Fruit fly (Drosophila melanogaster) Kc167 (cell line): Measurements from ENCODE around the gene CG14856.

ENCODE experiments used
- Myc ChIP-seq: fragments of >200 bp; optimal IDR thresholded peaks from 2 replicates; lab custom pipeline; 2017; ENCODE audit warnings: missing external identifiers
- Sin3A ChIP-seq: fragments of >200 bp; optimal IDR thresholded peaks from 2 replicates; lab custom pipeline; 2018; ENCODE audit warnings: missing external identifiers
- h ChIP-seq: fragments of >200 bp; optimal IDR thresholded peaks from 3 replicates; lab custom pipeline; 2018; ENCODE audit warnings: missing external identifiers
- insv ChIP-seq: fragments of >200 bp; optimal IDR thresholded peaks from 3 replicates; lab custom pipeline; 2018; ENCODE audit warnings: missing external identifiers
- psq ChIP-seq: fragments of >200 bp; optimal IDR thresholded peaks from 2 replicates; lab custom pipeline; 2017; ENCODE audit warnings: missing external identifiers
- ttk ChIP-seq: sonication (Bioruptor generic); optimal IDR thresholded peaks from 2 replicates; lab custom pipeline; 2017; ENCODE audit warnings: missing external identifiers

The CG14856 gene

DNA sequence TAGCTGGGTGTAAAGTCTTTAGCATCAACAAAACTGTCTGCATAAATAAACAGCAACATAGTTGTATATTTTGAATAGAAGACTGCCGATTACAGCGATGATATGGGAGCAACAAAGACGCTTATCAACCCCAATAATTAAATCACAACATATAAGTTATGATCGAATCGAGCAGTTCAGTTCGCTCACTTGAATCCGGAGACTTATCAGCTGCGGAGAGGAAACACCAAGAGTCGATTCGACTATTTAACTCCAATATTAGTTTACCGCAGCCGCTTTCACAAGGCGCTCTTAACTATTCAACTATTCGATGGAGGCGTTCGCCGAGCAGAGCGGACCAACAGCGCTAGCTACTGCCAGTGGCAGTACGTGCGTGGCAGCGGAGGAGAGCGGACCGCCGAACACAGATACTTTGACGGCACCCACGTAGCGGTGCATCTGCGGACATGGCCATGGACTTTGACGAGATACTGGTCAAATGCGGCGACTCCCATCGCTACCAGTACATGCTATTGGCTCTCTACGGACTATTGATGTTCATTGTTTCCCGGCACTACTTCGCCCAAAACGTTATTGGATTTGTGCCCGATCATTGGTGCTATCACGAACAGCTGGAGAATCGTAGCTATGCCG, at the start of gene CG14856:
TSS of gene CG14856 (plus strand) at position 361 of the 633 bp plus-strand sequence.
- TF ChIP-seq ttk (no peak), h (lab: Kevin White, UChicago) (no peak), Myc (lab: Kevin White, UChicago) (no peak)

DNA sequence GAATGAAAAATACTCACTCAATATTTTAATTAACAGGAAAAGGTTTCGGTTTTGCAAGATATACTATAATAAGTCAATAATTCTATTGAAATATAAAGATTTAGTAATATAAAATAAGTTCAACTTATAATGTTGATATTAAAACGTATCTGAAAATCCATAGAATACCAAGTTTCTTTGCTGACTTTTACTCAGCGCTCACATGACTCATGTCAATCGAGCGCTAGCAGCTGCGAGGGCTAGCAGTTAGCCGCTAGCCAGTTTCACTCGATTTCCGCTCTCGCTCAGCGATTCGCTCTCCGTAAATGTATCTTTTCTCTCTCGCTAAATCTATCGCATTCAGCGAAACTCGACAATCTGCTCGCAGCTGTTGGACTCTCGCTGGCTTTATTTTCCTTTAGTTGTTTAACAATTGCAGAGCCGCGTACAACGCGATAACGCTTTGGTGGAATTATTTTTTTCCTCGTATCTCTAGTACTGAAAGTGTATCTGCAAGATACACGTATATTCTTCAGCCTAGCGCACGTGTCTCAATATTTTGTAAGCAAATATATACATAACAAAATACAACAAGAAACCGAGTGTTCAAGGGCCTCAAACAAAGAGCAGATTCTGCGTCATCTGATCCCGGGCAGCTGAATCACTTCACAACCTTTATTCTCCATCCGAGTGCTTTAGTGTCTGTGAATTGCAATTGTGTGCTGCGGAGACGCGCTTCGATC, 49.5 kb upstream of the CG14856 start:
- TF ChIP-seq h (lab: Kevin White, UChicago), result no peak
- no peak for TF ChIP-seq psq (lab: Kevin White, UChicago)
- TF ChIP-seq insv, result no peak
- TF ChIP-seq Sin3A (lab: Kevin White, UChicago), result no peak
- no peak for TF ChIP-seq Myc (lab: Kevin White, UChicago)
- TF ChIP-seq ttk, result no peak

DNA sequence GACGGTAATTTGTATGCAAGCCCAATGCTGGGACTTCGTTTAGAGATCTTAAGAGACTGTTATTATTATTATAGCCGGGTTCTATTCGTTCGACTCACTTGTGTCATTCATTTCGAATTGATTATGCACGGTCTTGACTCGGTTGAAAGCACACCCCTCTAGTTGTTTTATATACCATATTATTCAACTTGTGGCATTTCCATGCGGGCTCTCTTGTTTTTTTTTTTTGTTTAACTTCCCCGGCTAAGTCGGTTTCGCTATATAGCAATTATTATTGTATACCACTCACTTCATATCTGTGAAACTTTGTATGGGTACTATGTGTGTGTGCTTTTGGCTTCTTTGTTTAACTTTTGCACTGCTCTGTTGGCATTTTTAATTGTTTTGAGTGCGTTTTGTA, 47.8 kb upstream of the CG14856 start, which contains the start of gene smp-30:
TSS of gene smp-30 (minus strand) at position 224 of the 400 bp plus-strand sequence.
- TF ChIP-seq insv (no peak), Sin3A (lab: Kevin White, UChicago) (no peak), ttk (no peak), psq (lab: Kevin White, UChicago) (no peak)

DNA sequence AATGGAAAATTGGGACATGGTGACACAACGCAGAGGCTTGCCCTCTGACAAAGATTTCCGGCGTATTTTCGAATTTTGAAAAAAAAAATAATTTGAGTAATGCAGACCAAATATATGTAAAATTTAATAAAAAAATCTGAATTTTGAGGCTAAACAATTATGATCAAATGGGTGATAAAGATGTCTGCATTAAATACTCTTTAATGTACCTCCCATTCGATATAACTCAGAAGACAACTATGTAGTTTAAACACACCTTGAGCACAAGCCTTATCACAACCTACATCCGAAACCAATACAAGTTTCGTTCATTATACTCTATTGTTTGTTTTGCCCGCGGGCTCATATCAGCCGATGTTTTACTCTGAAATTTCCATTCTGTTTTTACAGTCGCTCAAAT, 44.4 kb upstream of the CG14856 start, which contains the start of gene CG7362:
TSS of gene CG7362 (minus strand) at position 101 of the 400 bp plus-strand sequence.
- TF ChIP-seq ttk (no peak), h (lab: Kevin White, UChicago) (no peak), Sin3A (lab: Kevin White, UChicago) (no peak), Myc (lab: Kevin White, UChicago) (no peak), insv (no peak)

DNA sequence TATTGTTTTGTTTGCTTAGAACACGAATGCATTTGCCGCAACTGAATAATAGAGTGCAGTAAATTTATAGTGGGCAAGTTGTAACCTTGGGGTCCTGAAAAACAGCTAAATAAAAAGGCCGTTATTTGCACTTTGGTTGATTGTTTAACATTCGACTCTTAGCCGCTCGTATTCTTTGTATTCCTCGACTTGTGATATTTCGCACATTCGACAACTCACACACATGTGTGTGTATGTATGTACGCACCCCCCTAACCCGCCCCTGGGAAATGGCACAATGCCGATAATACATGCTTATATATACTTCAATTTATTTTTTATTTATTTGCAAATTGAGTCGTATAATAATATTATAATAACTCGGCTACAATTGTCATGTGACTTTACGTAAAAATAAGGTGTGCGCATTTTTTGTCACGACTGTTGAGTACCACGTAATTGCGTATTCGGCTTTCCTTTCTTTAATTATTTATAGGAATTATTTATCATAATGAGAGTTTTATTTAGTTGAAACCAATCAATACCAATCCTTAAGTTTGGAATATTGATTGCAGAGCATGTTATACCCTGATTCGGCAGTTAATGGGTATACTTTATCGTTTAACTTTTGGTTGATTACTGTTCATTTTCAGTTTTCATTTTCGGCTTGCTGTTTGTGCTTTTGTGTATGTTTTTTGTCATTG, 43.8 kb upstream of the CG14856 start:
- TF ChIP-seq psq (lab: Kevin White, UChicago) (no peak), Myc (lab: Kevin White, UChicago) (no peak), ttk (no peak), insv (no peak), Sin3A (lab: Kevin White, UChicago) (no peak), h (lab: Kevin White, UChicago) (no peak)

DNA sequence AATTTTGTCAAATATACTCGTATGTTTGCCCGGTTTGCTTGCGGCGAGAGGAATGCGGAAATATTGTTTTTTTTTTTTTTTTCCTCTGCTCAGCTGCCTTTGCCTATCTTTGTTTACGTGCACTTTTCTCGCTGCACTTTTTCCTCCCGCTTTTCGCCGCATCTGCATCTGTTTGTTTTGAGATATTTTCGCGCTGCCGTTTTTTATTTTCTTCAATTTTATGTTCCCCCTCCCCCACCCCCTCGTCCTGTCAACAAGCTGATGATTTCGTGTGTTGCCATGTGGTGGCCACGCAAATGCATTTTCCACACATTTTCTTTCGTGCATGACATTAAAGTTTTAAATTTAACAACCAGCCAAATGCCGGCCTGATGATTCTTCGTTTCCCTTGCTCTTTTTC, 42.7 kb upstream of the CG14856 start:
- TF ChIP-seq Myc (lab: Kevin White, UChicago), result no peak
- TF ChIP-seq psq (lab: Kevin White, UChicago), result no peak
- TF ChIP-seq Sin3A (lab: Kevin White, UChicago), result no peak
- no peak for TF ChIP-seq insv
- no peak for TF ChIP-seq h (lab: Kevin White, UChicago)
- no peak for TF ChIP-seq ttk

DNA sequence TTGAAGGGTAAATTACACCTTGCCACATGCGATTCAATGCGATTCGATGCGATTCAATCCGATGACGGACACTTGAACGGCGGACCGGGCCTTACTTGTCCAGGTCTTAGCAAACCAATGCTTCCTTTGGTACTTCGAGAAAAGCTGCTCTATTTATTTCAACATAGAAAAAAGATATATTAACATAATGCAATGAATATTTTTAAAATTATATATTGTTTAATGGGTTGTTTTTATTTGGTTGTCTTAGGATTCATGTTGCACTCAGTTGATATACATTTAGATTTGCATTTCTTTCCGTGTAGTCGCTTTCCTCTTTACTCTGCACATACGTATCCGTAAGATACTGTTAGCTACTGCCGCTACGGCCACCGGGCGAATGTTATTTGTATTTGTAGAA, 40.5 kb upstream of the CG14856 start:
- TF ChIP-seq Myc (lab: Kevin White, UChicago), result no peak
- TF ChIP-seq ttk, result no peak
- TF ChIP-seq h (lab: Kevin White, UChicago), result no peak
- no peak for TF ChIP-seq psq (lab: Kevin White, UChicago)
- no peak for TF ChIP-seq Sin3A (lab: Kevin White, UChicago)
- no peak for TF ChIP-seq insv

DNA sequence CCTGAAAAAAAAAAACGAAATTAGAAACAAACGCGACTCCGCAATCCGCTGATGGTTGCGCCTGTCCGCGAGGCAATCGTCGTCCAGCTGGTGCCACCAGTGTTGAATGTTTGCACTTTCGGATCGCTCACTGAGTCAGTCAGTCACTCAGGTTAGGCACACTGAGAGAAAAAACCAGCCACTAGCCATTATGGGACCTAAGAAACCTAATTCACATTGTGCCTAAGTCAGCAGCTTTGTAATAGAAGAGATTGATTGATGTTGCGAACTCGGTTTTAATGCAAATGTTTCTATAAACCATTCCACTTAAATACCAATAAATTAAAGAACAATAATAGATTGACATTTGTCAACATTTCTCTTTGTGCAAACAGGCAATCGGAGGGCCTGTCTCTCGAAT, 37.7 kb upstream of the CG14856 start:
- TF ChIP-seq h (lab: Kevin White, UChicago) (no peak), ttk (no peak), Myc (lab: Kevin White, UChicago) (no peak), Sin3A (lab: Kevin White, UChicago) (no peak), insv (no peak), psq (lab: Kevin White, UChicago) (no peak)

DNA sequence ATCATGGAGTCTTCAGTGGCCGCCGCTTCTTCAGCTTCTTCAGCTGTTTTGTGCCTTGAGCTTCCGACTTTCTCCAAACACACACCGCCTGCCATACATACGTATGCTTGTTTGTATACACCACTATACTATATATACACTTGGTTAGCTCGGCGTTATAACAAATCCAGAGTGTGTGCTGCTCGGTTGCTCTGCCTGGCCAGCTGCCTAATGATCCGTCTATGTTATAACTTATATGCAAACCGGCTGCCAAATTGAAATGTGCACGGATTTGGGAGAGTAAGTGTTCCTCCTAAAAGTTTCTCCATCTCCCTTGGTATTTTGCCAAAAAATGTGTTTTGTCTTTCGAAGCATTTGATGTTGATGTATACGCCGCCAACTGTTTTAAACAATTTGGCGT, 35.3 kb upstream of the CG14856 start:
- no peak for TF ChIP-seq Myc (lab: Kevin White, UChicago)
- TF ChIP-seq psq (lab: Kevin White, UChicago), result no peak
- no peak for TF ChIP-seq ttk
- TF ChIP-seq Sin3A (lab: Kevin White, UChicago), result no peak
- no peak for TF ChIP-seq h (lab: Kevin White, UChicago)
- TF ChIP-seq insv, result no peak

DNA sequence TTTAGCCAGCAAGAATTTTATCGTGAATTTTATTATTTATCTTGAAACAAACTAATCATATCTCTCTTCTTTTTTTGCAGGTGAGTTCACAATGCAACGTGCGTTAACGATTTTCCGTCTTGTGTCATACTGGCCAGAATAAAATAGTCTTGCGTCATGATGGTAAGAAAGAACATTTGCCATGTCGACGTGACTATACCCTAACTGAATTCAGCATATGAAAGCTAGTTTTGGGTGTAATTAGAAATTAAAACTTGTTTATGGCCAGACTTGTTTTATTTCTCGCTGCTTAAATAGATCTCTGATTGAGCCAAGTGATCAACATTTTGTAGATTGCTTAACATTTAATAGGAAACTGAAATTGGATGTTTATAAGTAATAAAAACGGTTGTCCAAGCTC, 34.7 kb upstream of the CG14856 start:
- TF ChIP-seq h (lab: Kevin White, UChicago) (no peak), ttk (no peak), Myc (lab: Kevin White, UChicago) (no peak), insv (no peak), psq (lab: Kevin White, UChicago) (no peak), Sin3A (lab: Kevin White, UChicago) (no peak)

DNA sequence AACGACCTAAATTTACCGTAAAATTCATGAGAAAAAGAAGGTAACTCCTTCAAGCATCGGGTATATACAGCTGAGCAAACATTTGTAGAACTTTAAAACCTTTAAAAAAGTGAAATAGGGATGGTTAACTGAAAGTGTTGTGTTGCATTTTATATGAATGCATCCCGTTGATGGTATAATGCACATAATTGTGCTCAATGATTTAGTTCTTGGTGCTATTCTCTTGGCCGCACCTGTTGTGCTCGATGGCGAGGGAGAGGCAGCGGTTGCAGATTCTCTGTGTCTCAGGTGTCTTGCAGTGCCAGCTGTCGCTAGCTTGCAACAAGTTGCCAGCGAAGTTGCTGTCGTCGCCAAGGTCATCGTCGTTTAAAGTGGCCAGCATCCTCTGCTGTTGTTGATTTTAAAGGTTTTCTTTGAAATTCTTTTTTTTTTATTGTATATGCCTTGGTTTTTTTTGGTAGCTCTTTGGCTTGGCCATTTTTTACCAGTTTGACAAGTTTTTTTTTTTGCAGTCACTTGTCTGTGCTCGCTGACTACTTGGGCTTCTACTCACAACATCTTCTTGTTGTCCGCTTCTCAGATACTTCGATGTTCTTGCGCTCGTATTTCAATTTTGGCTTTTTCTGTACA, 33.3 kb upstream of the CG14856 start:
- TF ChIP-seq Myc (lab: Kevin White, UChicago) (no peak), Sin3A (lab: Kevin White, UChicago) (no peak), ttk (no peak), insv (no peak), h (lab: Kevin White, UChicago) (no peak), psq (lab: Kevin White, UChicago) (no peak)
